Fruit fly (Drosophila melanogaster) whole organism, adult: ENCODE measurements around the gene CG9737.

Experiments
- pad ChIP-seq: fragments of 200-800 bp; sonication (Bioruptor generic); optimal IDR thresholded peaks from 3 replicates; lab custom pipeline; 2017; ENCODE audit warnings: missing biosample characterization, missing genetic modification characterization, mild to moderate bottlenecking, moderate library complexity, missing genetic modification reagents
- toe ChIP-seq: fragments of 200-800 bp; sonication (Bioruptor generic); optimal IDR thresholded peaks from 2 replicates; lab custom pipeline; 2016; ENCODE audit warnings: missing biosample characterization, missing genetic modification characterization

DNA sequence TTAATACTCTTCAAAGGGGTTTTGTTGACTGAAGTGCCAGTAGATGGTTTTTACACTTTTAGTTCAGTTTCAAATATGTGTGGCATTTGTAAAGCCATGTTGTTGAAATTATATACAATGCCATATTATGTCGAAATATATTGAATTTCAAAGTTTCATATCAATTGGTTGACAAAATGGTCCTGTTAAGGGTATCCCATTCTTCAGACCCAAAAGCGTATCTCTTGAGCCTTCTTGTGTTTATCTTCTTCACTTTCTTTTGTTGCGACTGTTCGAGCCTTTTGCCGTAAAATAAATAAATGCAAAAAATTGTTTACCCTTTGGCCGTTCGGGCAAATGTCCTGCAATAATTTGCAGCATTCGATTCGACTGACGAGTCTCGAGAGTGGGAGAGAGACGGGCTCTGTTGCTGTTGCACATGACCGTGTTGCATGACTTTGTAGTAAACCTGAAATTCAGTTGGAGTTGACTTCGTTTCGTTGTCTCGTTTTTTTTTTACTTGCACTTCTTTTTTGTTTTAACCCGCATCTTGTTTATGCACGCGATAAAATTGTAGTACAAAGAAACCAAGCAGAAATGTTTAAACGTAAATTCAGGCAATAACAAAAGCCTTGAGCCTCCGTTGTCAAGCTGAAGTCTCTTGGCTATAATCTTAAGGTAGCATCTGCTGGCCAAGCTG is 46.1 kb upstream of the CG9737 start:
- no peak for TF ChIP-seq pad (GFP tag; lab: Kevin White, UChicago)
- no peak for TF ChIP-seq toe (GFP tag; lab: Kevin White, UChicago)
